Fruit fly (Drosophila melanogaster) whole organism, embryonic: ENCODE data around the gene wuho.

Source experiments
- Adf1 ChIP-seq: fragments of 200-800 bp; sonication (Bioruptor generic); IDR thresholded peaks from 2 replicates; pipeline ENCODE4 v1.3.6; 2022; ENCODE audit warnings: missing biosample characterization, missing genetic modification characterization
- CG10366 ChIP-seq: fragments of 200-800 bp; sonication (Bioruptor generic); IDR thresholded peaks from 2 replicates; pipeline ENCODE4 v1.3.6; 2022; ENCODE audit warnings: missing biosample characterization, missing genetic modification characterization
- CG10959 ChIP-seq: fragments of 200-800 bp; sonication (Bioruptor generic); IDR thresholded peaks from 2 replicates; pipeline ENCODE4 v1.3.6; 2022; ENCODE audit warnings: missing biosample characterization, missing genetic modification characterization
- CG10979 ChIP-seq: fragments of 200-800 bp; sonication (Bioruptor generic); optimal IDR thresholded peaks from 2 replicates; lab custom pipeline; 2018; ENCODE audit warnings: missing biosample characterization, mild to moderate bottlenecking, missing genetic modification characterization, moderate library complexity
- CG11696 ChIP-seq: fragments of 200-800 bp; sonication (Bioruptor generic); IDR thresholded peaks from 2 replicates; pipeline ENCODE4 v1.3.6; 2022; ENCODE audit warnings: missing biosample characterization, missing genetic modification characterization
- CG12155 ChIP-seq: fragments of 200-800 bp; sonication (Bioruptor generic); optimal IDR thresholded peaks from 3 replicates; lab custom pipeline; 2016; ENCODE audit warnings: missing biosample characterization, missing genetic modification characterization
- CG1233 ChIP-seq: fragments of 200-800 bp; sonication (Bioruptor generic); optimal IDR thresholded peaks from 4 replicates; lab custom pipeline; 2018; ENCODE audit warnings: missing biosample characterization, mild to moderate bottlenecking, missing genetic modification characterization
- CG14860 ChIP-seq: fragments of 200-800 bp; sonication (Bioruptor generic); IDR thresholded peaks from 3 replicates; pipeline ENCODE4 v1.3.6; 2022; ENCODE audit warnings: missing biosample characterization, missing genetic modification characterization; ENCODE audit not compliant: partially characterized antibody
- CG15269 ChIP-seq: fragments of 200-800 bp; sonication (Bioruptor generic); optimal IDR thresholded peaks from 2 replicates; lab custom pipeline; 2018; ENCODE audit warnings: missing biosample characterization, mild to moderate bottlenecking, missing genetic modification characterization, moderate library complexity
- CG1529 ChIP-seq: fragments of 200-800 bp; sonication (Bioruptor generic); optimal IDR thresholded peaks from 3 replicates; lab custom pipeline; 2018; ENCODE audit warnings: missing biosample characterization, missing genetic modification characterization
- CG31388 ChIP-seq: fragments of 200-800 bp; sonication (Bioruptor generic); optimal IDR thresholded peaks from 2 replicates; lab custom pipeline; 2016; ENCODE audit warnings: missing biosample characterization, missing genetic modification characterization
- CG6654 ChIP-seq: fragments of 200-800 bp; sonication (Bioruptor generic); optimal IDR thresholded peaks from 2 replicates; lab custom pipeline; 2017; ENCODE audit warnings: missing biosample characterization, mild to moderate bottlenecking, missing genetic modification characterization
- CG6689 ChIP-seq: fragments of 200-800 bp; sonication (Bioruptor generic); IDR thresholded peaks from 2 replicates; pipeline ENCODE4 v1.3.6; 2022; ENCODE audit warnings: missing biosample characterization, missing genetic modification characterization
- CG7357 ChIP-seq: fragments of 200-800 bp; sonication (Bioruptor generic); IDR thresholded peaks from 3 replicates; pipeline ENCODE4 v1.3.6; 2022; ENCODE audit warnings: missing biosample characterization, missing genetic modification characterization
- CG9609 ChIP-seq: fragments of 200-800 bp; sonication (Bioruptor generic); optimal IDR thresholded peaks from 3 replicates; lab custom pipeline; 2016; ENCODE audit warnings: missing biosample characterization, missing genetic modification characterization
- D19A ChIP-seq: fragments of 200-800 bp; optimal IDR thresholded peaks from 3 replicates; lab custom pipeline; 2019; ENCODE audit warnings: missing biosample characterization, mild to moderate bottlenecking, missing genetic modification characterization, moderate library complexity
- Doc3 ChIP-seq: fragments of 200-800 bp; sonication (Bioruptor generic); IDR thresholded peaks from 3 replicates; pipeline ENCODE4 v1.3.6; 2022; ENCODE audit warnings: missing biosample characterization, missing genetic modification characterization; ENCODE audit not compliant: partially characterized antibody
- Eip74EF ChIP-seq, 2 experiments: fragments of 200-800 bp in 1 of 2; fragments of >200 bp in 1 of 2; sonication (Bioruptor generic) in 1 of 2; optimal IDR thresholded peaks; 2 replicates each; lab custom pipeline; 2017 to 2019; ENCODE audit warnings: missing biosample characterization in 2 of 2, missing genetic modification characterization in 2 of 2, mild to moderate bottlenecking in 1 of 2, moderate library complexity in 1 of 2
- HHEX ChIP-seq: fragments of 200-800 bp; sonication (Bioruptor generic); optimal IDR thresholded peaks from 3 replicates; lab custom pipeline; 2017; ENCODE audit warnings: missing biosample characterization, mild to moderate bottlenecking, missing genetic modification characterization, missing genetic modification reagents
- Hmx ChIP-seq: fragments of 200-800 bp; sonication (Bioruptor generic); optimal IDR thresholded peaks from 2 replicates; lab custom pipeline; 2016; ENCODE audit warnings: missing biosample characterization, missing genetic modification characterization
- Kr ChIP-seq: fragments of 200-800 bp; sonication (Bioruptor generic); optimal IDR thresholded peaks from 2 replicates; lab custom pipeline; 2017; ENCODE audit warnings: missing biosample characterization, mild to moderate bottlenecking, missing genetic modification characterization
- MBD-R2 ChIP-seq: fragments of 200-800 bp; sonication (Bioruptor generic); IDR thresholded peaks from 2 replicates; pipeline ENCODE4 v1.3.6; 2022; ENCODE audit warnings: missing biosample characterization, missing genetic modification characterization
- Mes4 ChIP-seq: fragments of 200-800 bp; sonication (Bioruptor generic); optimal IDR thresholded peaks from 2 replicates; lab custom pipeline; 2016; ENCODE audit warnings: missing biosample characterization, missing genetic modification characterization
- NfI ChIP-seq: fragments of 200-800 bp; sonication (Bioruptor generic); optimal IDR thresholded peaks from 3 replicates; lab custom pipeline; 2018; ENCODE audit warnings: missing biosample characterization, mild to moderate bottlenecking, missing genetic modification characterization, moderate library complexity
- Opbp ChIP-seq: fragments of 200-800 bp; sonication (Bioruptor generic); IDR thresholded peaks from 3 replicates; pipeline ENCODE4 v1.3.6; 2022; ENCODE audit warnings: missing biosample characterization, missing genetic modification characterization; ENCODE audit not compliant: partially characterized antibody
- Ravus ChIP-seq: fragments of 200-800 bp; sonication (Bioruptor generic); IDR thresholded peaks from 2 replicates; pipeline ENCODE4 v1.3.6; 2022; ENCODE audit warnings: missing biosample characterization, missing genetic modification characterization
- Sry-β ChIP-seq: fragments of 200-800 bp; sonication (Bioruptor generic); optimal IDR thresholded peaks from 2 replicates; lab custom pipeline; 2018; ENCODE audit warnings: missing biosample characterization, mild to moderate bottlenecking, missing genetic modification characterization, moderate library complexity
- Stat92E ChIP-seq, 3 experiments: fragments of >200 bp in 2 of 3; fragments of 200-800 bp in 1 of 3; sonication (Bioruptor generic) in 1 of 3; optimal IDR thresholded peaks; 2 replicates each; lab custom pipeline; 2017 to 2019; ENCODE audit warnings: missing biosample characterization in 3 of 3, missing genetic modification characterization in 3 of 3, mild to moderate bottlenecking in 1 of 3, moderate library complexity in 1 of 3
- aop ChIP-seq: fragments of 200-800 bp; sonication (Bioruptor generic); IDR thresholded peaks from 2 replicates; pipeline ENCODE4 v1.3.6; 2022; ENCODE audit warnings: missing biosample characterization, missing genetic modification characterization
- dimm ChIP-seq: fragments of 200-800 bp; sonication (Bioruptor generic); IDR thresholded peaks from 2 replicates; pipeline ENCODE4 v1.3.6; 2022; ENCODE audit warnings: missing biosample characterization, missing genetic modification characterization
- disco-r ChIP-seq: fragments of 200-800 bp; sonication (Bioruptor generic); optimal IDR thresholded peaks from 2 replicates; lab custom pipeline; 2016; ENCODE audit warnings: missing biosample characterization, missing genetic modification characterization
- eyg ChIP-seq: fragments of 200-800 bp; sonication (Bioruptor generic); optimal IDR thresholded peaks from 3 replicates; lab custom pipeline; 2016; ENCODE audit warnings: missing biosample characterization, missing genetic modification characterization
- fd64A ChIP-seq: fragments of 200-800 bp; sonication (Bioruptor generic); optimal IDR thresholded peaks from 3 replicates; lab custom pipeline; 2018; ENCODE audit warnings: missing biosample characterization, mild to moderate bottlenecking, missing genetic modification characterization
- gcm ChIP-seq: fragments of 200-800 bp; sonication (Bioruptor generic); optimal IDR thresholded peaks from 2 replicates; lab custom pipeline; 2019; ENCODE audit warnings: missing biosample characterization, mild to moderate bottlenecking, missing genetic modification characterization, moderate library complexity
- hbn ChIP-seq: fragments of 200-800 bp; sonication (Bioruptor generic); IDR thresholded peaks from 2 replicates; pipeline ENCODE4 v1.3.6; 2022; ENCODE audit warnings: missing biosample characterization, missing genetic modification characterization; ENCODE audit not compliant: partially characterized antibody
- mld ChIP-seq: fragments of 200-800 bp; sonication (Bioruptor generic); IDR thresholded peaks from 3 replicates; pipeline ENCODE4 v1.3.6; 2022; ENCODE audit warnings: missing biosample characterization, missing genetic modification characterization; ENCODE audit not compliant: partially characterized antibody
- odd ChIP-seq: fragments of 200-800 bp; sonication (Bioruptor generic); optimal IDR thresholded peaks from 2 replicates; lab custom pipeline; 2017; ENCODE audit warnings: missing biosample characterization, mild to moderate bottlenecking, missing genetic modification characterization
- pho ChIP-seq: fragments of 200-800 bp; sonication (Bioruptor generic); optimal IDR thresholded peaks from 2 replicates; lab custom pipeline; 2016; ENCODE audit warnings: missing biosample characterization, missing genetic modification characterization
- phol ChIP-seq: fragments of 200-800 bp; sonication (Bioruptor generic); optimal IDR thresholded peaks from 3 replicates; lab custom pipeline; 2018; ENCODE audit warnings: missing biosample characterization, mild to moderate bottlenecking, missing genetic modification characterization, moderate library complexity
- pros ChIP-seq: fragments of 200-800 bp; sonication (Bioruptor generic); optimal IDR thresholded peaks from 3 replicates; lab custom pipeline; 2019; ENCODE audit warnings: missing biosample characterization, mild to moderate bottlenecking, missing genetic modification characterization, moderate library complexity
- pum ChIP-seq: fragments of 200-800 bp; sonication (Bioruptor generic); optimal IDR thresholded peaks from 2 replicates; lab custom pipeline; 2016; ENCODE audit warnings: missing biosample characterization, missing genetic modification characterization
- pzg ChIP-seq: fragments of 200-800 bp; sonication (Bioruptor generic); optimal IDR thresholded peaks from 3 replicates; lab custom pipeline; 2018; ENCODE audit warnings: missing biosample characterization, mild to moderate bottlenecking, missing genetic modification characterization, moderate library complexity
- ro ChIP-seq: fragments of 200-800 bp; sonication (Bioruptor generic); IDR thresholded peaks from 2 replicates; pipeline ENCODE4 v1.3.6; 2022; ENCODE audit warnings: missing biosample characterization, missing genetic modification characterization
- sim ChIP-seq: fragments of 200-800 bp; sonication (Bioruptor generic); IDR thresholded peaks from 2 replicates; pipeline ENCODE4 v1.3.6; 2022; ENCODE audit warnings: missing biosample characterization, missing genetic modification characterization
- sisA ChIP-seq: fragments of 200-800 bp; sonication (Bioruptor generic); IDR thresholded peaks from 2 replicates; pipeline ENCODE4 v1.3.6; 2022; ENCODE audit warnings: missing biosample characterization, missing genetic modification characterization
- sna ChIP-seq: fragments of 200-800 bp; sonication (Bioruptor generic); IDR thresholded peaks from 2 replicates; pipeline ENCODE4 v1.3.6; 2022; ENCODE audit warnings: missing biosample characterization, missing genetic modification characterization; ENCODE audit not compliant: partially characterized antibody
- so ChIP-seq: fragments of 200-800 bp; sonication (Bioruptor generic); IDR thresholded peaks from 3 replicates; pipeline ENCODE4 v1.3.6; 2022; ENCODE audit warnings: missing biosample characterization, missing genetic modification characterization
- tap ChIP-seq: fragments of 200-800 bp; optimal IDR thresholded peaks from 3 replicates; lab custom pipeline; 2019; ENCODE audit warnings: missing biosample characterization, mild to moderate bottlenecking, missing genetic modification characterization, moderate library complexity
- wek ChIP-seq: fragments of 200-800 bp; sonication (Bioruptor generic); optimal IDR thresholded peaks from 3 replicates; lab custom pipeline; 2018; ENCODE audit warnings: missing biosample characterization, mild to moderate bottlenecking, missing genetic modification characterization, moderate library complexity
- zfh1 ChIP-seq: fragments of 200-800 bp; sonication (Bioruptor generic); IDR thresholded peaks from 3 replicates; pipeline ENCODE4 v1.3.6; 2022; ENCODE audit warnings: missing biosample characterization, missing genetic modification characterization

The wuho gene

dm6 chrX:6295129-6295539, 7.2 kb downstream of the wuho start, which contains the start of the genes CG15891 and CG3815 (continued):
- TF ChIP-seq wek (GFP tag; lab: Kevin White, UChicago) (peak; percentile 27), Adf1 (GFP tag; lab: Robert Waterston, UW) (peak; percentile 28; the same call in 1 of the 2 replicates), Eip74EF (GFP tag; optimal IDR thresholded peaks at IDR 0.05; lab: Kevin White, UChicago) (no peak), sna (GFP tag; lab: Robert Waterston, UW) (no peak), Doc3 (GFP tag; lab: Robert Waterston, UW) (no peak), pzg (GFP tag; lab: Kevin White, UChicago) (peak; percentile 73), mld (GFP tag; lab: Robert Waterston, UW) (no peak), CG12155 (peak; percentile 81), so (GFP tag; lab: Robert Waterston, UW) (peak; percentile 62; the same call in 1 of the 3 replicates), Mes4 (GFP tag; lab: Kevin White, UChicago) (no peak), CG10366 (GFP tag; lab: Robert Waterston, UW) (peak; percentile 43; the same call in 1 of the 2 replicates), CG10979 (tag; lab: Kevin White, UChicago) (peak; percentile 48), NfI (peak; percentile 61), CG1529 (GFP tag; lab: Kevin White, UChicago) (no peak), sisA (peak; percentile 51), CG1233 (no peak), Kr (no peak), pho (GFP tag; lab: Kevin White, UChicago) (peak; percentile 47), sim (GFP tag; lab: Robert Waterston, UW) (no peak), phol (tag; lab: Kevin White, UChicago) (peak; percentile 71), D19A (tag; lab: Kevin White, UChicago) (no peak), eyg (GFP tag; lab: Kevin White, UChicago) (peak; percentile 13), CG6654 (no peak), CG6689 (GFP tag; lab: Robert Waterston, UW) (no peak; the same call in 1 of the 2 replicates), Stat92E (GFP tag; optimal IDR thresholded peaks at IDR 0.05; lab: Kevin White, UChicago) (no peak), HHEX (GFP tag; lab: Kevin White, UChicago) (no peak), CG14860 (no peak), Hmx (GFP tag; lab: Kevin White, UChicago) (no peak), Ravus (GFP tag; lab: Robert Waterston, UW) (no peak), ro (GFP tag; lab: Robert Waterston, UW) (no peak), CG9609 (GFP tag; lab: Kevin White, UChicago) (peak; percentile 67), CG7357 (peak; percentile 62; the same call in 2 of the 3 replicates), hbn (no peak; the same call in 1 of the 2 replicates), tap (tag; lab: Kevin White, UChicago) (no peak), MBD-R2 (GFP tag; lab: Robert Waterston, UW) (peak; percentile 93), pum (GFP tag; lab: Kevin White, UChicago) (peak; percentile 57), zfh1 (GFP tag; lab: Robert Waterston, UW) (peak; percentile 32; the same call in 1 of the 3 replicates), CG11696 (GFP tag; lab: Robert Waterston, UW) (no peak), dimm (GFP tag; lab: Robert Waterston, UW) (no peak), CG10959 (GFP tag; lab: Robert Waterston, UW) (no peak), aop (no peak), Opbp (GFP tag; lab: Robert Waterston, UW) (0 out of 3 replicates have a peak, but pooled peaks have one; percentile 48), CG15269 (no peak), pros (GFP tag; lab: Kevin White, UChicago) (no peak), fd64A (GFP tag; lab: Kevin White, UChicago) (no peak), Sry-β (GFP tag; lab: Kevin White, UChicago) (peak; percentile 97), gcm (GFP tag; lab: Kevin White, UChicago) (peak; percentile 3), disco-r (GFP tag; lab: Kevin White, UChicago) (no peak), odd (no peak), CG31388 (GFP tag; lab: Kevin White, UChicago) (no peak)
